Worm (Caenorhabditis elegans) whole organism, L4 larva: ENCODE data around the gene sdpn-1.
A peak's percentile ranks its signal among the peaks of the same experiment; 100 is the strongest.

Source experiments
- F10B5.3 ChIP-seq: sonication (generic microtip); optimal IDR thresholded peaks from 2 replicates; lab custom pipeline; 2016; ENCODE audit warnings: mild to moderate bottlenecking, missing genetic modification characterization, missing compliant biosample characterization
- F26F4.8 ChIP-seq: fragments of 200-800 bp; sonication (Bioruptor generic); conservative IDR thresholded peaks from 2 replicates; pipeline ENCODE4 v1.3.6; 2022; ENCODE audit warnings: missing genetic modification characterization, missing compliant biosample characterization
- F49E8.2 ChIP-seq: sonication (generic microtip); optimal IDR thresholded peaks from 2 replicates; lab custom pipeline; 2016; ENCODE audit warnings: missing compliant biosample characterization, mild to moderate bottlenecking, missing genetic modification characterization, borderline replicate concordance
- Y105C5A.15 ChIP-seq: fragments of 200-800 bp; sonication (Bioruptor generic); IDR thresholded peaks from 2 replicates; pipeline ENCODE4 v1.3.6; 2022; ENCODE audit warnings: missing genetic modification characterization, missing compliant biosample characterization
- Y48G9A.11 ChIP-seq: fragments of 200-800 bp; sonication (Bioruptor generic); IDR thresholded peaks from 2 replicates; pipeline ENCODE4 v1.3.6; 2022; ENCODE audit warnings: missing genetic modification reagents, missing genetic modification characterization, missing compliant biosample characterization
- ZK546.5 ChIP-seq, 2 experiments: sonication (generic microtip); optimal IDR thresholded peaks; 2 replicates each; lab custom pipeline; 2017; ENCODE audit warnings: missing biosample characterization in 2 of 2, missing genetic modification characterization in 2 of 2
- aha-1 ChIP-seq: fragments of 150-350 bp; peaks from one replicate; lab custom pipeline; 2014; ENCODE audit warnings: missing biosample characterization, missing genetic modification characterization
- ceh-32 ChIP-seq: sonication (generic microtip); optimal IDR thresholded peaks from 2 replicates; lab custom pipeline; 2016; ENCODE audit warnings: mild to moderate bottlenecking, missing genetic modification characterization, missing compliant biosample characterization; ENCODE audit not compliant: poor library complexity
- ceh-44 ChIP-seq: fragments of 200-800 bp; sonication (Bioruptor generic); IDR thresholded peaks from 2 replicates; pipeline ENCODE4 v1.3.6; 2022; ENCODE audit warnings: missing genetic modification reagents, missing genetic modification characterization, missing compliant biosample characterization
- ceh-82 ChIP-seq: sonication (generic microtip); optimal IDR thresholded peaks from 2 replicates; lab custom pipeline; 2017; ENCODE audit warnings: missing biosample characterization, missing genetic modification characterization
- ces-1 ChIP-seq: fragments of 150-350 bp; sonication (generic microtip); optimal IDR thresholded peaks from 4 replicates; lab custom pipeline; 2014; ENCODE audit warnings: missing biosample characterization, missing genetic modification reagents, missing genetic modification characterization
- ctbp-1 ChIP-seq: fragments of 200-800 bp; sonication (Bioruptor generic); IDR thresholded peaks from 2 replicates; pipeline ENCODE4 v1.3.6; 2022; ENCODE audit warnings: missing genetic modification reagents, missing genetic modification characterization, missing compliant biosample characterization
- daf-16 ChIP-seq, 3 experiments: sonication (generic microtip); optimal IDR thresholded peaks; 2 replicates each; lab custom pipeline; 2016 to 2017; ENCODE audit warnings: missing genetic modification characterization in 3 of 3, missing genetic modification reagents in 3 of 3, mild to moderate bottlenecking in 2 of 3, missing compliant biosample characterization in 2 of 3, missing biosample characterization in 1 of 3, moderate library complexity in 1 of 3
- daf-19 ChIP-seq: fragments of 200-800 bp; sonication (Bioruptor generic); conservative IDR thresholded peaks from 2 replicates; pipeline ENCODE4 v1.3.6; 2022; ENCODE audit warnings: missing genetic modification characterization, missing compliant biosample characterization
- dmd-9 ChIP-seq: fragments of 200-800 bp; sonication (Bioruptor generic); IDR thresholded peaks from 2 replicates; pipeline ENCODE4 v1.3.6; 2022; ENCODE audit warnings: missing genetic modification reagents, missing genetic modification characterization, missing compliant biosample characterization
- dpl-1 ChIP-seq: fragments of 150-350 bp; optimal IDR thresholded peaks from 2 replicates; lab custom pipeline; 2014; ENCODE audit warnings: missing biosample characterization, missing genetic modification reagents, missing genetic modification characterization
- egl-27 ChIP-seq: sonication (generic microtip); optimal IDR thresholded peaks from 3 replicates; lab custom pipeline; 2017; ENCODE audit warnings: missing biosample characterization, missing genetic modification reagents, missing genetic modification characterization
- fkh-10 ChIP-seq: fragments of 150-350 bp; optimal IDR thresholded peaks from 2 replicates; lab custom pipeline; 2014; ENCODE audit warnings: missing biosample characterization, missing genetic modification reagents, missing genetic modification characterization
- hif-1 ChIP-seq, 2 experiments: sonication (generic microtip); optimal IDR thresholded peaks; 2 replicates each; lab custom pipeline; 2016 to 2017; ENCODE audit warnings: missing compliant biosample characterization in 2 of 2, missing genetic modification characterization in 2 of 2, missing genetic modification reagents in 2 of 2, missing genotype in 2 of 2, mild to moderate bottlenecking in 1 of 2
- hlh-11 ChIP-seq: fragments of 200-800 bp; sonication (Bioruptor generic); optimal IDR thresholded peaks from 2 replicates; lab custom pipeline; 2018; ENCODE audit warnings: mild to moderate bottlenecking, missing genetic modification characterization, missing compliant biosample characterization
- hlh-30 ChIP-seq: sonication (generic microtip); optimal IDR thresholded peaks from 2 replicates; lab custom pipeline; 2017; ENCODE audit warnings: antibody characterized with exemption, mild to moderate bottlenecking, missing genetic modification characterization, missing compliant biosample characterization; ENCODE audit not compliant: insufficient read depth
- lim-7 ChIP-seq: fragments of 200-800 bp; sonication (Bioruptor generic); IDR thresholded peaks from 2 replicates; pipeline ENCODE4 v1.3.6; 2022; ENCODE audit warnings: missing genetic modification characterization, missing compliant biosample characterization
- lin-1 ChIP-seq: fragments of 200-800 bp; sonication (Bioruptor generic); IDR thresholded peaks from 2 replicates; pipeline ENCODE4 v1.3.6; 2022; ENCODE audit warnings: missing genetic modification reagents, missing genetic modification characterization, missing compliant biosample characterization
- lin-38 ChIP-seq: fragments of 200-800 bp; sonication (Bioruptor generic); IDR thresholded peaks from 2 replicates; pipeline ENCODE4 v1.3.6; 2022; ENCODE audit warnings: missing genetic modification reagents, missing genetic modification characterization, missing compliant biosample characterization
- lin-39 ChIP-seq: fragments of 150-350 bp; optimal IDR thresholded peaks from 2 replicates; lab custom pipeline; 2014; ENCODE audit warnings: missing biosample characterization, missing genetic modification reagents, missing genetic modification characterization
- madf-9 ChIP-seq: fragments of 200-800 bp; sonication (Bioruptor generic); conservative IDR thresholded peaks from 2 replicates; pipeline ENCODE4 v1.3.6; 2022; ENCODE audit warnings: missing genetic modification reagents, missing genetic modification characterization, missing compliant biosample characterization
- mep-1 ChIP-seq: fragments of 150-350 bp; sonication (generic microtip); optimal IDR thresholded peaks from 3 replicates; lab custom pipeline; 2014; ENCODE audit warnings: missing biosample characterization, missing genetic modification characterization
- mes-2 ChIP-seq: sonication (generic microtip); optimal IDR thresholded peaks from 2 replicates; lab custom pipeline; 2016; ENCODE audit warnings: missing genotype, mild to moderate bottlenecking, missing genetic modification characterization, missing compliant biosample characterization; ENCODE audit not compliant: poor library complexity, severe bottlenecking
- mxl-2 ChIP-seq: fragments of 200-800 bp; sonication (Bioruptor generic); conservative IDR thresholded peaks from 2 replicates; pipeline ENCODE4 v1.3.6; 2022; ENCODE audit warnings: missing genetic modification reagents, missing genetic modification characterization, missing compliant biosample characterization
- nhr-11 ChIP-seq: fragments of 150-350 bp; optimal IDR thresholded peaks from 2 replicates; lab custom pipeline; 2014; ENCODE audit warnings: missing biosample characterization, missing genetic modification characterization
- nhr-111 ChIP-seq: fragments of 200-800 bp; sonication (Bioruptor generic); optimal IDR thresholded peaks from 2 replicates; lab custom pipeline; 2018; ENCODE audit warnings: mild to moderate bottlenecking, missing genetic modification characterization, missing compliant biosample characterization
- nhr-25 ChIP-seq: sonication (generic microtip); optimal IDR thresholded peaks from 2 replicates; lab custom pipeline; 2017; ENCODE audit warnings: missing genetic modification characterization, mild to moderate bottlenecking, missing compliant biosample characterization, antibody characterized with exemption, moderate library complexity, borderline replicate concordance; ENCODE audit not compliant: insufficient read depth
- nhr-48 ChIP-seq: sonication (generic microtip); optimal IDR thresholded peaks from 2 replicates; lab custom pipeline; 2016; ENCODE audit warnings: mild to moderate bottlenecking, missing genetic modification characterization, missing compliant biosample characterization
- nhr-6 ChIP-seq: fragments of 150-350 bp; optimal IDR thresholded peaks from 2 replicates; lab custom pipeline; 2014; ENCODE audit warnings: missing biosample characterization, missing genetic modification characterization
- php-3 ChIP-seq: fragments of 200-800 bp; sonication (Bioruptor generic); IDR thresholded peaks from 2 replicates; pipeline ENCODE4 v1.3.6; 2022; ENCODE audit warnings: missing genetic modification reagents, missing genetic modification characterization, missing compliant biosample characterization
- pqm-1 ChIP-seq: sonication (generic microtip); optimal IDR thresholded peaks from 2 replicates; lab custom pipeline; 2017; ENCODE audit warnings: missing biosample characterization, missing genetic modification characterization
- saeg-2 ChIP-seq: fragments of 200-800 bp; sonication (Bioruptor generic); IDR thresholded peaks from 2 replicates; pipeline ENCODE4 v1.3.6; 2022; ENCODE audit warnings: missing genetic modification reagents, missing genetic modification characterization, missing compliant biosample characterization
- sdz-12 ChIP-seq: fragments of 200-800 bp; sonication (Bioruptor generic); optimal IDR thresholded peaks from 2 replicates; lab custom pipeline; 2018; ENCODE audit warnings: mild to moderate bottlenecking, missing genetic modification characterization, missing compliant biosample characterization
- set-16 ChIP-seq: fragments of 200-800 bp; sonication (Bioruptor generic); IDR thresholded peaks from 2 replicates; pipeline ENCODE4 v1.3.6; 2022; ENCODE audit warnings: missing genetic modification reagents, missing genetic modification characterization, missing compliant biosample characterization
- spr-3 ChIP-seq: fragments of 200-800 bp; sonication (Bioruptor generic); optimal IDR thresholded peaks from 2 replicates; lab custom pipeline; 2018; ENCODE audit warnings: mild to moderate bottlenecking, missing genetic modification characterization, missing compliant biosample characterization
- tag-97 ChIP-seq: fragments of 200-800 bp; sonication (Bioruptor generic); IDR thresholded peaks from 2 replicates; pipeline ENCODE4 v1.3.6; 2022; ENCODE audit warnings: missing genetic modification characterization, missing compliant biosample characterization
- unc-130 ChIP-seq: sonication (generic microtip); optimal IDR thresholded peaks from 2 replicates; lab custom pipeline; 2016; ENCODE audit warnings: missing genetic modification reagents, missing genetic modification characterization, missing compliant biosample characterization
- unc-39 ChIP-seq: sonication (generic microtip); optimal IDR thresholded peaks from 2 replicates; lab custom pipeline; 2017; ENCODE audit warnings: missing biosample characterization, missing genetic modification characterization
- unc-62 ChIP-seq, 3 experiments: fragments of 150-350 bp in 1 of 3; sonication (generic microtip); optimal IDR thresholded peaks in 2 of 3; peaks in 1 of 3; 1 replicate in 1 of 3; 2 replicates in 2 of 3; lab custom pipeline; 2014 to 2017; ENCODE audit warnings: missing biosample characterization in 3 of 3, missing genetic modification characterization in 3 of 3, missing genetic modification reagents in 3 of 3, missing genotype in 1 of 3
- vab-7 ChIP-seq: fragments of 200-800 bp; sonication (Bioruptor generic); IDR thresholded peaks from 2 replicates; pipeline ENCODE4 v1.3.6; 2022; ENCODE audit warnings: missing genetic modification reagents, missing genetic modification characterization, missing compliant biosample characterization
- zip-11 ChIP-seq: fragments of 200-800 bp; sonication (Bioruptor generic); IDR thresholded peaks from 2 replicates; pipeline ENCODE4 v1.3.6; 2022; ENCODE audit warnings: missing genetic modification characterization, missing compliant biosample characterization
- zip-2 ChIP-seq: fragments of 150-350 bp; optimal IDR thresholded peaks from 2 replicates; lab custom pipeline; 2014; ENCODE audit warnings: missing biosample characterization, missing genetic modification characterization

Gene sdpn-1

ce11 chrX:7951578-7951977 lies 46.5 kb downstream of the sdpn-1 start (continued):
- TF ChIP-seq unc-62 (GFP tag; optimal IDR thresholded peaks at IDR 0.05 in 1 of 2; lab: Kevin White, UChicago), result peak in 1 of 2 experiments; percentile 99
- TF ChIP-seq unc-62 (tag; optimal IDR thresholded peaks at IDR 0.05; lab: Kevin White, UChicago), result no peak
- no peak for TF ChIP-seq dmd-9 (GFP tag; lab: Robert Waterston, UW)
- TF ChIP-seq dpl-1 (GFP tag; lab: Kevin White, UChicago), result peak; percentile 38
- TF ChIP-seq pqm-1 (tag; lab: Kevin White, UChicago), result no peak
- no peak for TF ChIP-seq lin-38 (GFP tag; lab: Robert Waterston, UW)
- TF ChIP-seq F26F4.8, result no peak
- no peak for TF ChIP-seq ces-1 (GFP tag; lab: Kevin White, UChicago)
- TF ChIP-seq madf-9, result 0 out of 2 replicates have a peak, but pooled peaks have one; percentile 48
- peak; percentile 83 for TF ChIP-seq set-16
- TF ChIP-seq lin-1 (GFP tag; lab: Robert Waterston, UW), result no peak
- TF ChIP-seq saeg-2 (GFP tag; lab: Robert Waterston, UW), result 0 out of 2 replicates have a peak, but pooled peaks have one; percentile 67
- TF ChIP-seq zip-2 (tag; lab: Kevin White, UChicago), result no peak
- peak; percentile 58 for TF ChIP-seq mes-2 (tag; lab: Kevin White, UChicago)
- peak; percentile 48 to 91 for TF ChIP-seq hif-1 (tag; optimal IDR thresholded peaks at IDR 0.05; lab: Kevin White, UChicago)
- peak; percentile 83 for TF ChIP-seq ctbp-1 (GFP tag; lab: Robert Waterston, UW)
- TF ChIP-seq fkh-10 (GFP tag; lab: Kevin White, UChicago), result peak; percentile 49
- TF ChIP-seq nhr-11 (tag; lab: Kevin White, UChicago), result peak; percentile 83
- no peak for TF ChIP-seq lim-7 (GFP tag; lab: Robert Waterston, UW)
- TF ChIP-seq F49E8.2, result no peak
- peak; percentile 78 for TF ChIP-seq php-3 (GFP tag; lab: Robert Waterston, UW)
- no peak for TF ChIP-seq sdz-12 (GFP tag; lab: Kevin White, UChicago)
- no peak for TF ChIP-seq egl-27
- no peak for TF ChIP-seq F10B5.3 (tag; lab: Kevin White, UChicago)
- TF ChIP-seq hlh-30 (tag; lab: Kevin White, UChicago), result peak; percentile 99
- peak; percentile 54 for TF ChIP-seq nhr-48 (tag; lab: Kevin White, UChicago)
- TF ChIP-seq spr-3 (GFP tag; lab: Kevin White, UChicago), result no peak
- no peak for TF ChIP-seq Y48G9A.11 (GFP tag; lab: Robert Waterston, UW)
- TF ChIP-seq ZK546.5 (tag; optimal IDR thresholded peaks at IDR 0.05; lab: Kevin White, UChicago), result no peak
- TF ChIP-seq nhr-6, result no peak
- peak; percentile 98 for TF ChIP-seq hlh-11
- TF ChIP-seq nhr-25 (tag; lab: Kevin White, UChicago), result no peak
- TF ChIP-seq nhr-111 (GFP tag; lab: Kevin White, UChicago), result no peak
- no peak for TF ChIP-seq unc-39 (tag; lab: Kevin White, UChicago)
- TF ChIP-seq mep-1 (tag; lab: Kevin White, UChicago), result peak; percentile 82

DNA sequence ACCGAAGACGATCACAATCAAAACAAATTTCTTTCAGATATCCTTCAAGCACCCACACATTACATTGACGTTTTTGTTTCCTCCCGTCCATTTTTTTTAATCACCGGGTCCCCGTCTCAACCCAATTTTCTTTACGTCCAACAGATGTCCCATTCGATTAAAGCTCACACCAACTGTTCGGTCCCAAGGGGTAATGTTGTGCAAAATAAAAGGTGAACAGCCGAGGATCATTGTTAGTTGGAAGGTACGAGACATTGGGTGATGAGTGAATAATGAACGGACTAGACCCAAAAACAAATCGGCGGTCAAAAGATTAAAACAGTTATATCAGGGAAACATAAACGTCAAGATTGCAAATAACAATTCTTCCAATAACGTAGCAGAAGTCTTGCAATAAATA lies 52.6 kb downstream of the sdpn-1 start:
- TF ChIP-seq tag-97 (GFP tag; lab: Robert Waterston, UW), result no peak
- peak in 1 of 2 experiments; percentile 29 for TF ChIP-seq daf-16 (GFP tag; optimal IDR thresholded peaks at IDR 0.05; lab: Kevin White, UChicago)
- TF ChIP-seq daf-16 (tag; optimal IDR thresholded peaks at IDR 0.05; lab: Kevin White, UChicago), result no peak
- no peak for TF ChIP-seq hif-1 (tag; optimal IDR thresholded peaks at IDR 0.05; lab: Kevin White, UChicago)
- no peak for TF ChIP-seq ceh-44 (GFP tag; lab: Robert Waterston, UW)
- TF ChIP-seq vab-7 (GFP tag; lab: Robert Waterston, UW), result no peak
- no peak for TF ChIP-seq unc-130 (GFP tag; lab: Kevin White, UChicago)
- no peak for TF ChIP-seq ZK546.5 (tag; optimal IDR thresholded peaks at IDR 0.05; lab: Kevin White, UChicago)
- TF ChIP-seq zip-2 (tag; lab: Kevin White, UChicago), result no peak
- no peak for TF ChIP-seq F10B5.3 (tag; lab: Kevin White, UChicago)
- no peak for TF ChIP-seq ceh-82 (tag; lab: Kevin White, UChicago)
- no peak for TF ChIP-seq daf-19 (GFP tag; lab: Robert Waterston, UW)
- TF ChIP-seq ces-1 (GFP tag; lab: Kevin White, UChicago), result no peak
- TF ChIP-seq zip-11, result no peak
- no peak for TF ChIP-seq saeg-2 (GFP tag; lab: Robert Waterston, UW)
- no peak for TF ChIP-seq lin-39 (tag; lab: Kevin White, UChicago)
- TF ChIP-seq mxl-2 (GFP tag; lab: Robert Waterston, UW), result no peak
- TF ChIP-seq Y105C5A.15 (GFP tag; lab: Robert Waterston, UW), result no peak
- no peak for TF ChIP-seq sdz-12 (GFP tag; lab: Kevin White, UChicago)
- peak; percentile 17 for TF ChIP-seq hlh-11
- no peak for TF ChIP-seq ceh-32 (tag; lab: Kevin White, UChicago)
- TF ChIP-seq aha-1 (tag; lab: Kevin White, UChicago), result peak; percentile 30
